Fruit fly (Drosophila melanogaster) whole organism, embryonic: Measurements from ENCODE around the gene anchor.

ENCODE experiments used
- Bteb2 ChIP-seq: fragments of 200-800 bp; sonication (Bioruptor generic); optimal IDR thresholded peaks from 2 replicates; lab custom pipeline; 2016; ENCODE audit warnings: missing biosample characterization, missing genetic modification characterization
- CG12155 ChIP-seq: fragments of 200-800 bp; sonication (Bioruptor generic); optimal IDR thresholded peaks from 3 replicates; lab custom pipeline; 2016; ENCODE audit warnings: missing biosample characterization, missing genetic modification characterization
- CG12659 ChIP-seq: fragments of 200-800 bp; sonication (Bioruptor generic); optimal IDR thresholded peaks from 3 replicates; lab custom pipeline; 2017; ENCODE audit warnings: mild to moderate bottlenecking, missing biosample characterization, missing genetic modification reagents, missing genetic modification characterization
- CG13424 ChIP-seq: fragments of 200-800 bp; sonication (Bioruptor generic); optimal IDR thresholded peaks from 2 replicates; lab custom pipeline; 2019; ENCODE audit warnings: missing biosample characterization, mild to moderate bottlenecking, missing genetic modification characterization, moderate library complexity
- CG14441 ChIP-seq: fragments of 200-800 bp; sonication (Bioruptor generic); IDR thresholded peaks from 2 replicates; pipeline ENCODE4 v1.3.6; 2022; ENCODE audit warnings: missing biosample characterization, missing genetic modification characterization
- CG14710 ChIP-seq: fragments of 200-800 bp; sonication (Bioruptor generic); optimal IDR thresholded peaks from 3 replicates; lab custom pipeline; 2019; ENCODE audit warnings: missing biosample characterization, mild to moderate bottlenecking, missing genetic modification characterization, moderate library complexity
- CG1603 ChIP-seq: fragments of 200-800 bp; sonication (Bioruptor generic); optimal IDR thresholded peaks from 2 replicates; lab custom pipeline; 2019; ENCODE audit warnings: missing biosample characterization, mild to moderate bottlenecking, missing genetic modification characterization, moderate library complexity
- CG17385 ChIP-seq: fragments of 200-800 bp; sonication (Bioruptor generic); optimal IDR thresholded peaks from 3 replicates; lab custom pipeline; 2018; ENCODE audit warnings: missing biosample characterization, mild to moderate bottlenecking, missing genetic modification characterization
- CG2678 ChIP-seq: fragments of 200-800 bp; sonication (Bioruptor generic); optimal IDR thresholded peaks from 3 replicates; lab custom pipeline; 2019; ENCODE audit warnings: missing biosample characterization, mild to moderate bottlenecking, missing genetic modification characterization, moderate library complexity
- CG32532 ChIP-seq: fragments of 200-800 bp; sonication (Bioruptor generic); IDR thresholded peaks from 2 replicates; pipeline ENCODE4 v1.3.6; 2022; ENCODE audit warnings: missing biosample characterization, missing genetic modification characterization
- CG3407 ChIP-seq: fragments of 200-800 bp; sonication (Bioruptor generic); optimal IDR thresholded peaks from 2 replicates; lab custom pipeline; 2018; ENCODE audit warnings: missing biosample characterization, mild to moderate bottlenecking, missing genetic modification characterization
- CG42726 ChIP-seq: fragments of 200-800 bp; sonication (Bioruptor generic); IDR thresholded peaks from 2 replicates; pipeline ENCODE4 v1.3.6; 2022; ENCODE audit warnings: missing biosample characterization, missing genetic modification characterization; ENCODE audit not compliant: partially characterized antibody
- CG4820 ChIP-seq: fragments of 200-800 bp; sonication (Bioruptor generic); optimal IDR thresholded peaks from 3 replicates; lab custom pipeline; 2016; ENCODE audit warnings: missing biosample characterization, missing genetic modification characterization
- CG6791 ChIP-seq: fragments of 200-800 bp; sonication (Bioruptor generic); IDR thresholded peaks from 3 replicates; pipeline ENCODE4 v1.3.6; 2022; ENCODE audit warnings: missing biosample characterization, missing genetic modification characterization; ENCODE audit not compliant: partially characterized antibody
- CG9727 ChIP-seq: fragments of 200-800 bp; sonication (Bioruptor generic); optimal IDR thresholded peaks from 3 replicates; lab custom pipeline; 2017; ENCODE audit warnings: missing biosample characterization, mild to moderate bottlenecking, missing genetic modification characterization
- D19A ChIP-seq: fragments of 200-800 bp; optimal IDR thresholded peaks from 3 replicates; lab custom pipeline; 2019; ENCODE audit warnings: missing biosample characterization, mild to moderate bottlenecking, missing genetic modification characterization, moderate library complexity
- Deaf1 ChIP-seq: fragments of 200-800 bp; optimal IDR thresholded peaks from 3 replicates; lab custom pipeline; 2019; ENCODE audit warnings: missing biosample characterization, mild to moderate bottlenecking, missing genetic modification characterization, moderate library complexity
- E2f2 ChIP-seq: fragments of 200-800 bp; sonication (Bioruptor generic); IDR thresholded peaks from 2 replicates; pipeline ENCODE4 v1.3.6; 2022; ENCODE audit warnings: missing biosample characterization, missing genetic modification characterization
- Gsc ChIP-seq: fragments of 200-800 bp; sonication (Bioruptor generic); IDR thresholded peaks from 2 replicates; pipeline ENCODE4 v1.3.6; 2022; ENCODE audit warnings: missing biosample characterization, missing genetic modification characterization
- HHEX ChIP-seq: fragments of 200-800 bp; sonication (Bioruptor generic); optimal IDR thresholded peaks from 3 replicates; lab custom pipeline; 2017; ENCODE audit warnings: missing biosample characterization, mild to moderate bottlenecking, missing genetic modification characterization, missing genetic modification reagents
- HLH3B ChIP-seq: fragments of 200-800 bp; sonication (Bioruptor generic); IDR thresholded peaks from 2 replicates; pipeline ENCODE4 v1.3.6; 2022; ENCODE audit warnings: missing biosample characterization, missing genetic modification characterization
- HLH54F ChIP-seq: fragments of 200-800 bp; sonication (Bioruptor generic); optimal IDR thresholded peaks from 3 replicates; lab custom pipeline; 2016; ENCODE audit warnings: missing biosample characterization, missing genetic modification characterization
- Hr51 ChIP-seq, 2 experiments: fragments of 200-800 bp; sonication (Bioruptor generic); optimal IDR thresholded peaks; 2 replicates in 1 of 2; 3 replicates in 1 of 2; lab custom pipeline; 2016 to 2018; ENCODE audit warnings: missing biosample characterization in 2 of 2, missing genetic modification characterization in 2 of 2, mild to moderate bottlenecking in 1 of 2, moderate library complexity in 1 of 2
- Hr78 ChIP-seq, 2 experiments: fragments of 200-800 bp in 1 of 2; fragments of >200 bp in 1 of 2; sonication (Bioruptor generic) in 1 of 2; optimal IDR thresholded peaks; 2 replicates each; lab custom pipeline; 2017 to 2019; ENCODE audit warnings: missing biosample characterization in 2 of 2, missing genetic modification characterization in 2 of 2, mild to moderate bottlenecking in 1 of 2, moderate library complexity in 1 of 2
- NfI ChIP-seq: fragments of 200-800 bp; sonication (Bioruptor generic); optimal IDR thresholded peaks from 3 replicates; lab custom pipeline; 2018; ENCODE audit warnings: missing biosample characterization, mild to moderate bottlenecking, missing genetic modification characterization, moderate library complexity
- Optix ChIP-seq: fragments of 200-800 bp; sonication (Bioruptor generic); IDR thresholded peaks from 3 replicates; pipeline ENCODE4 v1.3.6; 2022; ENCODE audit warnings: missing biosample characterization, missing genetic modification characterization
- YL-1 ChIP-seq: fragments of 200-800 bp; sonication (Bioruptor generic); optimal IDR thresholded peaks from 3 replicates; lab custom pipeline; 2017; ENCODE audit warnings: missing biosample characterization, mild to moderate bottlenecking, missing genetic modification characterization
- az2 ChIP-seq: fragments of 200-800 bp; sonication (Bioruptor generic); optimal IDR thresholded peaks from 3 replicates; lab custom pipeline; 2016; ENCODE audit warnings: missing biosample characterization, missing genetic modification characterization
- bsh ChIP-seq, 2 experiments: fragments of 200-800 bp; sonication (Bioruptor generic); optimal IDR thresholded peaks; 2 replicates each; lab custom pipeline; 2017 to 2018; ENCODE audit warnings: mild to moderate bottlenecking in 2 of 2, missing biosample characterization in 2 of 2, missing genetic modification characterization in 2 of 2, moderate library complexity in 1 of 2
- dan ChIP-seq: fragments of 200-800 bp; sonication (Bioruptor generic); IDR thresholded peaks from 2 replicates; pipeline ENCODE4 v1.3.6; 2022; ENCODE audit warnings: missing biosample characterization, missing genetic modification characterization
- dm ChIP-seq: fragments of 200-800 bp; sonication (Bioruptor generic); optimal IDR thresholded peaks from 3 replicates; lab custom pipeline; 2016; ENCODE audit warnings: missing biosample characterization, missing genetic modification characterization
- ftz-f1 ChIP-seq: fragments of 200-800 bp; sonication (Bioruptor generic); optimal IDR thresholded peaks from 2 replicates; lab custom pipeline; 2016; ENCODE audit warnings: missing biosample characterization, missing genetic modification characterization
- fu2 ChIP-seq: fragments of 200-800 bp; sonication (Bioruptor generic); optimal IDR thresholded peaks from 2 replicates; lab custom pipeline; 2016; ENCODE audit warnings: missing biosample characterization, missing genetic modification characterization
- gcm ChIP-seq: fragments of 200-800 bp; sonication (Bioruptor generic); optimal IDR thresholded peaks from 2 replicates; lab custom pipeline; 2019; ENCODE audit warnings: missing biosample characterization, mild to moderate bottlenecking, missing genetic modification characterization, moderate library complexity
- gsb ChIP-seq: fragments of 200-800 bp; sonication (Bioruptor generic); IDR thresholded peaks from 2 replicates; pipeline ENCODE4 v1.3.6; 2022; ENCODE audit warnings: missing biosample characterization, missing genetic modification characterization
- jigr1 ChIP-seq: fragments of 200-800 bp; sonication (Bioruptor generic); IDR thresholded peaks from 3 replicates; pipeline ENCODE4 v1.3.6; 2022; ENCODE audit warnings: missing biosample characterization, missing genetic modification characterization
- kni ChIP-seq: fragments of 200-800 bp; sonication (Bioruptor generic); optimal IDR thresholded peaks from 3 replicates; lab custom pipeline; 2017; ENCODE audit warnings: mild to moderate bottlenecking, missing biosample characterization, missing genetic modification reagents, missing genetic modification characterization
- lbe ChIP-seq: fragments of 200-800 bp; sonication (Bioruptor generic); optimal IDR thresholded peaks from 2 replicates; lab custom pipeline; 2016; ENCODE audit warnings: missing biosample characterization, mild to moderate bottlenecking, missing genetic modification characterization
- mirr ChIP-seq: fragments of 200-800 bp; sonication (Bioruptor generic); optimal IDR thresholded peaks from 3 replicates; lab custom pipeline; 2018; ENCODE audit warnings: missing biosample characterization, mild to moderate bottlenecking, missing genetic modification characterization
- oc ChIP-seq: fragments of 200-800 bp; sonication (Bioruptor generic); optimal IDR thresholded peaks from 2 replicates; lab custom pipeline; 2018; ENCODE audit warnings: missing biosample characterization, mild to moderate bottlenecking, missing genetic modification characterization, moderate library complexity
- sens ChIP-seq: fragments of 200-800 bp; sonication (Bioruptor generic); peaks from one replicate; lab custom pipeline; 2016; ENCODE audit warnings: missing biosample characterization, missing genetic modification characterization
- sens-2 ChIP-seq: fragments of 200-800 bp; sonication (Bioruptor generic); IDR thresholded peaks from 2 replicates; pipeline ENCODE4 v1.3.6; 2022; ENCODE audit warnings: missing biosample characterization, missing genetic modification characterization
- slbo ChIP-seq: fragments of 200-800 bp; sonication (Bioruptor generic); IDR thresholded peaks from 2 replicates; pipeline ENCODE4 v1.3.6; 2022; ENCODE audit warnings: missing biosample characterization, missing genetic modification characterization
- sob ChIP-seq: fragments of 200-800 bp; sonication (Bioruptor generic); IDR thresholded peaks from 2 replicates; pipeline ENCODE4 v1.3.6; 2022; ENCODE audit warnings: missing biosample characterization, missing genetic modification characterization
- sqz ChIP-seq: fragments of 200-800 bp; sonication (Bioruptor generic); optimal IDR thresholded peaks from 3 replicates; lab custom pipeline; 2018; ENCODE audit warnings: missing biosample characterization, mild to moderate bottlenecking, missing genetic modification characterization
- stc ChIP-seq: fragments of 200-800 bp; sonication (Bioruptor generic); IDR thresholded peaks from 2 replicates; pipeline ENCODE4 v1.3.6; 2022; ENCODE audit warnings: missing biosample characterization, missing genetic modification characterization
- trem ChIP-seq: fragments of 200-800 bp; optimal IDR thresholded peaks from 3 replicates; lab custom pipeline; 2019; ENCODE audit warnings: missing biosample characterization, mild to moderate bottlenecking, missing genetic modification characterization, moderate library complexity
- twi ChIP-seq: fragments of 200-800 bp; optimal IDR thresholded peaks from 2 replicates; lab custom pipeline; 2019; ENCODE audit warnings: missing biosample characterization, mild to moderate bottlenecking, missing genetic modification characterization, moderate library complexity
- zfh1 ChIP-seq: fragments of 200-800 bp; sonication (Bioruptor generic); IDR thresholded peaks from 3 replicates; pipeline ENCODE4 v1.3.6; 2022; ENCODE audit warnings: missing biosample characterization, missing genetic modification characterization

The anchor gene

DNA sequence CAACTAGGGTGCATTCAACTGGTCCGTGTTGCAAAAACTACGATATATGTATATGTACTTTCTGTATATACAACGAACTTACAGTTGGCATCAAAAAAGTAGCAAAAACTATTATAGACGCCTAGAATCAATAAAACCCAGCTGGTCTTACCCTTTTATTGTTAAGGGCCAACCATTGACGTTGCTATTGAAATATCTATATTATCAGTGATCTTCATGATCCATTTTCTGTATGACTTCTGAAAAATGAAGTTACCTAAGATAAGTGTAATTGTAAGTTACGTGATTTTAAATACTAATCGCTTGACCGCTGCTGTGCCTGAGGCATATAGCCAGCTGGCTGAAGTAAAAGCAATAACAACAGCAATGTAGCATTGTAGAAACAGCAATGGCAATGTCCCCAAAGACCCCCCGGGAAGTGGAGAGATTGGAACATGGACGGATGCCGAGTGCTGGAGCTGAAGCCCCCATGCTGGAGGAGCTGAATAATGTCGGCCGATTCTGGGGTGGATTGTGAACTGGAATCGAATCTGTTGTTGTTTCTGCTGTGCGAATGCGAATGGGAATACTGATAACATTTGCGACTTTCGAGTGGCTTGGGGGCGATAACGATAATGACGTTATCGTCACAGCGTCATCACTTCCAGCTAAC, 36.2 kb downstream of the anchor start (continued):
- TF ChIP-seq CG32532 (GFP tag; lab: Robert Waterston, UW) (no peak), kni (GFP tag; lab: Kevin White, UChicago) (no peak), fu2 (GFP tag; lab: Kevin White, UChicago) (no peak), sens-2 (GFP tag; lab: Robert Waterston, UW) (peak; percentile 38; the same call in 1 of the 2 replicates), Gsc (GFP tag; lab: Robert Waterston, UW) (no peak), CG3407 (no peak), NfI (GFP tag; lab: Kevin White, UChicago) (peak; percentile 16), CG12155 (peak; percentile 6), dm (GFP tag; lab: Kevin White, UChicago) (peak; percentile 12), YL-1 (GFP tag; lab: Kevin White, UChicago) (no peak), zfh1 (GFP tag; lab: Robert Waterston, UW) (0 out of 3 replicates have a peak, but pooled peaks have one; percentile 35), HHEX (GFP tag; lab: Kevin White, UChicago) (peak; percentile 23), CG14710 (tag; lab: Kevin White, UChicago) (no peak), Hr51 (GFP tag; optimal IDR thresholded peaks at IDR 0.05; lab: Kevin White, UChicago) (peak in 1 of 2 experiments; percentile 59), bsh (GFP tag; optimal IDR thresholded peaks at IDR 0.05; lab: Kevin White, UChicago) (peak; percentile 61 to 64), slbo (GFP tag; lab: Robert Waterston, UW) (peak; percentile 43; the same call in 1 of the 2 replicates), E2f2 (GFP tag; lab: Robert Waterston, UW) (peak; percentile 8; the same call in 1 of the 2 replicates), mirr (GFP tag; lab: Kevin White, UChicago) (no peak), CG1603 (tag; lab: Kevin White, UChicago) (peak; percentile 24), sob (0 out of 2 replicates have a peak, but pooled peaks have one; percentile 28), HLH3B (no peak), gcm (GFP tag; lab: Kevin White, UChicago) (peak; percentile 32), Optix (GFP tag; lab: Robert Waterston, UW) (no peak), CG17385 (GFP tag; lab: Kevin White, UChicago) (peak; percentile 17), stc (GFP tag; lab: Robert Waterston, UW) (peak; percentile 43; the same call in 1 of the 2 replicates), CG4820 (GFP tag; lab: Kevin White, UChicago) (peak; percentile 27), CG9727 (GFP tag; lab: Kevin White, UChicago) (peak; percentile 22), Hr78 (GFP tag; optimal IDR thresholded peaks at IDR 0.05; lab: Kevin White, UChicago) (no peak), sqz (no peak), twi (tag; lab: Kevin White, UChicago) (no peak), CG14441 (GFP tag; lab: Robert Waterston, UW) (no peak), az2 (GFP tag; lab: Kevin White, UChicago) (peak; percentile 32), oc (tag; lab: Kevin White, UChicago) (no peak), trem (tag; lab: Kevin White, UChicago) (peak; percentile 47), CG6791 (GFP tag; lab: Robert Waterston, UW) (no peak), jigr1 (no peak), gsb (GFP tag; lab: Robert Waterston, UW) (no peak), CG2678 (tag; lab: Kevin White, UChicago) (peak; percentile 62), Bteb2 (peak; percentile 20), CG13424 (tag; lab: Kevin White, UChicago) (peak; percentile 26), ftz-f1 (GFP tag; lab: Kevin White, UChicago) (no peak), HLH54F (GFP tag; lab: Kevin White, UChicago) (peak; percentile 9), sens (GFP tag; lab: Kevin White, UChicago) (peak; percentile 82), CG42726 (GFP tag; lab: Robert Waterston, UW) (no peak), lbe (peak; percentile 37), D19A (tag; lab: Kevin White, UChicago) (peak; percentile 56), Deaf1 (tag; lab: Kevin White, UChicago) (no peak), CG12659 (GFP tag; lab: Kevin White, UChicago) (peak; percentile 0), dan (GFP tag; lab: Robert Waterston, UW) (no peak)
